Worm (Caenorhabditis elegans) whole organism, L3 larva: ENCODE results near the gene dpff-1.

ENCODE experiments used
- ZK546.5 ChIP-seq: sonication (generic microtip); optimal IDR thresholded peaks from 2 replicates; lab custom pipeline; 2017; ENCODE audit warnings: missing biosample characterization, missing genetic modification characterization
- ama-1 ChIP-seq: fragments of 150-350 bp; optimal IDR thresholded peaks from 2 replicates; lab custom pipeline; 2018
- ceh-28 ChIP-seq: fragments of 150-350 bp; optimal IDR thresholded peaks from 2 replicates; lab custom pipeline; 2014; ENCODE audit warnings: missing biosample characterization, missing genetic modification reagents, missing genetic modification characterization
- elt-2 ChIP-seq: sonication (generic microtip); optimal IDR thresholded peaks from 2 replicates; lab custom pipeline; 2016; ENCODE audit warnings: missing genetic modification reagents, mild to moderate bottlenecking, missing genetic modification characterization, missing compliant biosample characterization
- elt-3 ChIP-seq, 3 experiments: fragments of 150-350 bp in 1 of 3; sonication (generic microtip) in 2 of 3; optimal IDR thresholded peaks; 2 replicates in 2 of 3; 4 replicates in 1 of 3; lab custom pipeline; 2014 to 2017; ENCODE audit warnings: missing biosample characterization in 3 of 3, missing genetic modification characterization in 3 of 3
- eor-1 ChIP-seq, 2 experiments: fragments of 150-350 bp; optimal IDR thresholded peaks; 2 replicates each; lab custom pipeline; 2014 to 2018; ENCODE audit warnings: missing biosample characterization in 2 of 2, missing genetic modification characterization in 2 of 2
- hmg-11 ChIP-seq: sonication (generic microtip); optimal IDR thresholded peaks from 2 replicates; lab custom pipeline; 2016; ENCODE audit warnings: missing genetic modification characterization, missing compliant biosample characterization
- lin-39 ChIP-seq: fragments of 150-350 bp; optimal IDR thresholded peaks from 2 replicates; lab custom pipeline; 2018; ENCODE audit warnings: missing biosample characterization, missing genetic modification reagents, missing genetic modification characterization
- nfya-1 ChIP-seq: sonication (generic microtip); optimal IDR thresholded peaks from 2 replicates; lab custom pipeline; 2017; ENCODE audit warnings: missing genetic modification characterization, mild to moderate bottlenecking, missing compliant biosample characterization, antibody characterized with exemption, moderate library complexity; ENCODE audit not compliant: insufficient read depth
- nhr-25 ChIP-seq: sonication (generic microtip); optimal IDR thresholded peaks from 2 replicates; lab custom pipeline; 2017; ENCODE audit warnings: missing biosample characterization, missing genetic modification characterization
- pha-4 ChIP-seq: fragments of 150-350 bp; optimal IDR thresholded peaks from 2 replicates; lab custom pipeline; 2014; ENCODE audit warnings: missing biosample characterization, missing genetic modification reagents, missing genetic modification characterization
- skn-1 ChIP-seq: fragments of 150-350 bp; optimal IDR thresholded peaks from 2 replicates; lab custom pipeline; 2014; ENCODE audit warnings: missing biosample characterization, missing genetic modification characterization
- unc-62 ChIP-seq: fragments of 150-350 bp; sonication (generic microtip); optimal IDR thresholded peaks from 4 replicates; lab custom pipeline; 2014; ENCODE audit warnings: missing biosample characterization, missing genetic modification reagents, missing genetic modification characterization
- ztf-11 ChIP-seq: fragments of 150-350 bp; optimal IDR thresholded peaks from 2 replicates; lab custom pipeline; 2014; ENCODE audit warnings: missing biosample characterization, missing genetic modification characterization

DNA sequence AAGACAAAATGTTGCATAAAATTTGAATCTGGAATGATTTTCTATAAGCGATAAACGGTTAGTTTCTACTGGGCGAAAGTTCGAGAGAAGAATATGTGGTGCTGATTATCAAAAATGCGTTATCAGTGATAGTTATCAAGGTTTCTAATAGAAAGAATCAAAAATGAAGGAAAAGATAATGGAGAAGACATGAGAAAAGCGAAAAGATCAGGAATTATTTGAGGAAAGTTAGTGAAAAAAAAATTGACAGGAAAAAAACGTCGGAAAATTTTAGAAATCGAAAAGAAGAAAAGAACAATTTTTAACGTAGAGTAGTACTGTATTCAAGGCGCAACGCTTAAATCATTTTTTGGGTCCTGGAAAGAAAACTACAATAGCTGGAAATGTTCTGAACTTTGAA lies 42.4 kb downstream of the dpff-1 start, which contains the start of gene dnpp-1:
- TF ChIP-seq unc-62 (GFP tag; lab: Kevin White, UChicago) (no peak), pha-4 (tag; lab: Kevin White, UChicago) (no peak), lin-39 (tag; lab: Kevin White, UChicago) (no peak), ama-1 (lab: Kevin White, UChicago) (no peak), ceh-28 (tag; lab: Kevin White, UChicago) (no peak), nhr-25 (no peak), eor-1 (tag; optimal IDR thresholded peaks at IDR 0.05; lab: Kevin White, UChicago) (no peak), ZK546.5 (tag; lab: Kevin White, UChicago) (no peak), skn-1 (tag; lab: Kevin White, UChicago) (no peak), elt-3 (tag; optimal IDR thresholded peaks at IDR 0.05; lab: Kevin White, UChicago) (no peak), hmg-11 (no peak), elt-2 (tag; lab: Kevin White, UChicago) (peak; percentile 97), ztf-11 (tag; lab: Kevin White, UChicago) (no peak), nfya-1 (tag; lab: Kevin White, UChicago) (no peak)
